Fruit fly (Drosophila melanogaster): Measurements from ENCODE around the gene CG7632.

The CG7632 gene

DNA sequence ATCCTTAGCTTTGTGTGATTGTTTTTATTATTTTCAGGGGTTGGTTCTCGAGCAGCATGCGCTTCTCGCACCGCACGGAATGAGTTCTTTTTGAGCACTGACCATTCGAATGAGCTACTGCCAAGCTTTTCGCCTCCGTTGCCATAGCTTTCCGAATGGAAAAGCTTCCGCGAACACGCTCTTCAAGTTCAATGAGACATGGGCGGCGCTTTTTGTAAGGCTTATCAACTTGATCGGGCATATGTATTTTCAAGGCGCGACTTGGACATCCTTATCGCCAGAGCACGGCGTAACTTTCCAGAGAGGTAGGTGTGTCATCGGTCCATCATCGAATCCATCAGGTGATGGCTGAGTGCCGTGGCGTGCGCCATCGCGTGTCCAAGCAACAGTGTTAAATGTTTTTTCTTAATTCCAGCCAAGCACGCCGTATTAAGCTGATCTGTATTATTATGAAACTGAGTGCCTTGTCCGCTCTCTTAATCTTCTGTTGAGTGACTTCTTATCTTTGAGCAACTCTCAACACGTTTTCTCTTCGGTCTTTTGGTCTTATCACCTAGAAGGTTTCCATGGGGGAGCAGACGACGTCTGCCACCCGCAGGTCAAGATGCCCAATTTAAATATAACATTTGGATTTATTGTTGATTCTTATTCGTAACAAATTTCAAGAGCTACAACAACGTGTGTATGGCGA lies 24.5 kb upstream of the CG7632 start, which contains the start of gene AcCoAS (continued):
- TF ChIP-seq CG11456 (GFP tag; IDR thresholded peaks at IDR 0.05) (0 out of 3 replicates have a peak, but pooled peaks have one; percentile 59), MESR4 (GFP tag; optimal IDR thresholded peaks at IDR 0.05) (no peak), Ssrp (tag; optimal IDR thresholded peaks at IDR 0.05) (no peak), CoRest (tag; optimal IDR thresholded peaks at IDR 0.05) (peak; percentile 5), Lim3 (GFP tag; IDR thresholded peaks at IDR 0.05) (no peak), CG7745 (tag; optimal IDR thresholded peaks at IDR 0.05) (no peak), B-H1 (GFP tag; IDR thresholded peaks at IDR 0.05) (no peak), CG14667 (GFP tag; IDR thresholded peaks at IDR 0.05) (no peak), CG2129 (GFP tag; IDR thresholded peaks at IDR 0.05; ENCODE audit: partially characterized antibody) (no peak), CG1602 (GFP tag; optimal IDR thresholded peaks at IDR 0.05) (no peak), CG11504 (tag; optimal IDR thresholded peaks at IDR 0.05) (peak; percentile 3), crc (GFP tag; optimal IDR thresholded peaks at IDR 0.05) (no peak), Hmr (GFP tag; optimal IDR thresholded peaks at IDR 0.05) (peak; percentile 32), sob (GFP tag; IDR thresholded peaks at IDR 0.05) (peak; percentile 46; the same call in 1 of the 2 replicates), inv (GFP tag; IDR thresholded peaks at IDR 0.05; ENCODE audit: partially characterized antibody) (no peak), jumu (GFP tag; optimal IDR thresholded peaks at IDR 0.05) (peak; percentile 13), CG12744 (GFP tag; optimal IDR thresholded peaks at IDR 0.05) (peak; percentile 10), CG2202 (tag; optimal IDR thresholded peaks at IDR 0.05) (no peak), unc-4 (GFP tag; IDR thresholded peaks at IDR 0.05; ENCODE audit: partially characterized antibody) (peak; percentile 36), Sox100B (GFP tag; optimal IDR thresholded peaks at IDR 0.05) (no peak), slbo (GFP tag; IDR thresholded peaks at IDR 0.05) (0 out of 2 replicates have a peak, but pooled peaks have one; percentile 19), Dip2 (GFP tag; IDR thresholded peaks at IDR 0.05) (no peak), CG6813 (GFP tag; optimal IDR thresholded peaks at IDR 0.05) (peak; percentile 9), CG4328 (GFP tag; optimal IDR thresholded peaks at IDR 0.05) (no peak), Taf1 (GFP tag; IDR thresholded peaks at IDR 0.05) (no peak), z (GFP tag; IDR thresholded peaks at IDR 0.05) (peak; percentile 88), CG32767 (GFP tag; IDR thresholded peaks at IDR 0.05) (no peak), Neu2 (GFP tag; optimal IDR thresholded peaks at IDR 0.05; ENCODE audit: borderline replicate concordance) (no peak), NK7.1 (GFP tag; optimal IDR thresholded peaks at IDR 0.05) (no peak), Abd-B (GFP tag; optimal IDR thresholded peaks at IDR 0.05) (no peak), sug (tag; optimal IDR thresholded peaks at IDR 0.05) (peak; percentile 98), bbx (GFP tag; IDR thresholded peaks at IDR 0.05; ENCODE audit: partially characterized antibody) (peak; percentile 30; the same call in 1 of the 2 replicates), CG7963 (GFP tag; IDR thresholded peaks at IDR 0.05; ENCODE audit: partially characterized antibody) (no peak), CG12769 (tag; optimal IDR thresholded peaks at IDR 0.05) (peak; percentile 67), CG18764 (GFP tag; optimal IDR thresholded peaks at IDR 0.05) (no peak), Aef1 (GFP tag; IDR thresholded peaks at IDR 0.05) (no peak), dimm (GFP tag; IDR thresholded peaks at IDR 0.05) (no peak), ERR (GFP tag; optimal IDR thresholded peaks at IDR 0.05) (peak; percentile 64), CG13624 (GFP tag; optimal IDR thresholded peaks at IDR 0.05) (peak; percentile 45), ase (GFP tag; IDR thresholded peaks at IDR 0.05) (no peak), sc (optimal IDR thresholded peaks at IDR 0.05) (no peak), sc (GFP tag; optimal IDR thresholded peaks at IDR 0.05) (no peak), otp (GFP tag; IDR thresholded peaks at IDR 0.05) (no peak; the same call in 2 of the 3 replicates), Asciz (GFP tag; optimal IDR thresholded peaks at IDR 0.05) (no peak), CG5245 (GFP tag; optimal IDR thresholded peaks at IDR 0.05) (no peak), disco-r (GFP tag; optimal IDR thresholded peaks at IDR 0.05) (no peak), HLH4C (GFP tag; IDR thresholded peaks at IDR 0.05; ENCODE audit: partially characterized antibody) (no peak), tx (GFP tag; optimal IDR thresholded peaks at IDR 0.05) (peak; percentile 8), CG18011 (GFP tag; optimal IDR thresholded peaks at IDR 0.05) (peak; percentile 30), CG31388 (GFP tag; optimal IDR thresholded peaks at IDR 0.05) (no peak)
